Fruit fly (Drosophila melanogaster) whole organism, embryonic: ENCODE results near the gene pnt.

Experiments used
- ATbp ChIP-seq: fragments of 200-800 bp; sonication (Bioruptor generic); optimal IDR thresholded peaks from 2 replicates; lab custom pipeline; 2017; ENCODE audit warnings: missing biosample characterization, mild to moderate bottlenecking, missing genetic modification characterization, missing genetic modification reagents
- Adf1 ChIP-seq: fragments of 200-800 bp; sonication (Bioruptor generic); IDR thresholded peaks from 2 replicates; pipeline ENCODE4 v1.3.6; 2022; ENCODE audit warnings: missing biosample characterization, missing genetic modification characterization
- Bdp1 ChIP-seq: fragments of 200-800 bp; sonication (Bioruptor generic); optimal IDR thresholded peaks from 3 replicates; lab custom pipeline; 2016; ENCODE audit warnings: missing biosample characterization, missing genetic modification characterization
- C15 ChIP-seq: fragments of 200-800 bp; sonication (Bioruptor generic); IDR thresholded peaks from 3 replicates; pipeline ENCODE4 v1.3.6; 2022; ENCODE audit warnings: missing biosample characterization, missing genetic modification characterization
- CG1024 ChIP-seq: fragments of 200-800 bp; sonication (Bioruptor generic); IDR thresholded peaks from 2 replicates; pipeline ENCODE4 v1.3.6; 2022; ENCODE audit warnings: missing biosample characterization, missing genetic modification characterization
- CG10274 ChIP-seq: fragments of 200-800 bp; sonication (Bioruptor generic); optimal IDR thresholded peaks from 3 replicates; lab custom pipeline; 2017; ENCODE audit warnings: missing biosample characterization, mild to moderate bottlenecking, missing genetic modification characterization
- CG12155 ChIP-seq: fragments of 200-800 bp; sonication (Bioruptor generic); optimal IDR thresholded peaks from 3 replicates; lab custom pipeline; 2016; ENCODE audit warnings: missing biosample characterization, missing genetic modification characterization
- CG13624 ChIP-seq: fragments of 200-800 bp; sonication (Bioruptor generic); optimal IDR thresholded peaks from 2 replicates; lab custom pipeline; 2016; ENCODE audit warnings: missing biosample characterization, missing genetic modification characterization
- CG15269 ChIP-seq: fragments of 200-800 bp; sonication (Bioruptor generic); optimal IDR thresholded peaks from 2 replicates; lab custom pipeline; 2018; ENCODE audit warnings: missing biosample characterization, mild to moderate bottlenecking, missing genetic modification characterization, moderate library complexity
- CG15479 ChIP-seq: fragments of 200-800 bp; sonication (Bioruptor generic); optimal IDR thresholded peaks from 3 replicates; lab custom pipeline; 2019; ENCODE audit warnings: missing biosample characterization, mild to moderate bottlenecking, missing genetic modification characterization, moderate library complexity
- CG31365 ChIP-seq: fragments of 200-800 bp; sonication (Bioruptor generic); optimal IDR thresholded peaks from 2 replicates; lab custom pipeline; 2018; ENCODE audit warnings: missing biosample characterization, mild to moderate bottlenecking, missing genetic modification characterization
- CG33557 ChIP-seq: fragments of 200-800 bp; sonication (Bioruptor generic); optimal IDR thresholded peaks from 2 replicates; lab custom pipeline; 2019; ENCODE audit warnings: missing biosample characterization, mild to moderate bottlenecking, missing genetic modification characterization, moderate library complexity
- CG3995 ChIP-seq: fragments of 200-800 bp; sonication (Bioruptor generic); optimal IDR thresholded peaks from 3 replicates; lab custom pipeline; 2016; ENCODE audit warnings: missing biosample characterization, missing genetic modification characterization
- CG4360 ChIP-seq: fragments of 200-800 bp; sonication (Bioruptor generic); IDR thresholded peaks from 2 replicates; pipeline ENCODE4 v1.3.6; 2022; ENCODE audit warnings: missing biosample characterization, missing genetic modification characterization
- CG4730 ChIP-seq: fragments of 200-800 bp; sonication (Bioruptor generic); IDR thresholded peaks from 2 replicates; pipeline ENCODE4 v1.3.6; 2022; ENCODE audit warnings: missing biosample characterization, missing genetic modification characterization
- CG7372 ChIP-seq: fragments of 200-800 bp; sonication (Bioruptor generic); IDR thresholded peaks from 2 replicates; pipeline ENCODE4 v1.3.6; 2022; ENCODE audit warnings: missing biosample characterization, missing genetic modification characterization
- CG8765 ChIP-seq: fragments of 200-800 bp; sonication (Bioruptor generic); IDR thresholded peaks from 2 replicates; pipeline ENCODE4 v1.3.6; 2022; ENCODE audit warnings: missing biosample characterization, missing genetic modification characterization
- CG9609 ChIP-seq: fragments of 200-800 bp; sonication (Bioruptor generic); optimal IDR thresholded peaks from 3 replicates; lab custom pipeline; 2016; ENCODE audit warnings: missing biosample characterization, missing genetic modification characterization
- CTCF ChIP-seq: fragments of 200-800 bp; sonication (Bioruptor generic); optimal IDR thresholded peaks from 2 replicates; lab custom pipeline; 2017; ENCODE audit warnings: missing biosample characterization, mild to moderate bottlenecking, missing genetic modification characterization, moderate library complexity
- Deaf1 ChIP-seq: fragments of 200-800 bp; optimal IDR thresholded peaks from 3 replicates; lab custom pipeline; 2019; ENCODE audit warnings: missing biosample characterization, mild to moderate bottlenecking, missing genetic modification characterization, moderate library complexity
- Dp ChIP-seq: fragments of 200-800 bp; sonication (Bioruptor generic); optimal IDR thresholded peaks from 2 replicates; lab custom pipeline; 2018; ENCODE audit warnings: missing biosample characterization, mild to moderate bottlenecking, missing genetic modification characterization, moderate library complexity
- Elba2 ChIP-seq: fragments of 200-800 bp; sonication (Bioruptor generic); optimal IDR thresholded peaks from 3 replicates; lab custom pipeline; 2016; ENCODE audit warnings: missing biosample characterization, missing genetic modification characterization
- GATAe ChIP-seq: fragments of 200-800 bp; sonication (Bioruptor generic); conservative IDR thresholded peaks from 2 replicates; pipeline ENCODE4 v1.3.6; 2022; ENCODE audit warnings: missing biosample characterization, missing genetic modification characterization
- Hmx ChIP-seq: fragments of 200-800 bp; sonication (Bioruptor generic); optimal IDR thresholded peaks from 2 replicates; lab custom pipeline; 2016; ENCODE audit warnings: missing biosample characterization, missing genetic modification characterization
- Meics ChIP-seq: fragments of 200-800 bp; sonication (Bioruptor generic); optimal IDR thresholded peaks from 2 replicates; lab custom pipeline; 2017; ENCODE audit warnings: missing biosample characterization, mild to moderate bottlenecking, missing genetic modification characterization
- Myb ChIP-seq: fragments of 200-800 bp; sonication (Bioruptor generic); optimal IDR thresholded peaks from 2 replicates; lab custom pipeline; 2016; ENCODE audit warnings: missing biosample characterization, missing genetic modification characterization
- Nf-YC ChIP-seq: fragments of 200-800 bp; optimal IDR thresholded peaks from 3 replicates; lab custom pipeline; 2019; ENCODE audit warnings: missing biosample characterization, mild to moderate bottlenecking, missing genetic modification characterization, moderate library complexity
- Scr ChIP-seq: fragments of 200-800 bp; sonication (Bioruptor generic); IDR thresholded peaks from 2 replicates; pipeline ENCODE4 v1.3.6; 2022; ENCODE audit warnings: missing biosample characterization, missing genetic modification characterization; ENCODE audit not compliant: partially characterized antibody
- Six4 ChIP-seq: fragments of 200-800 bp; sonication (Bioruptor generic); optimal IDR thresholded peaks from 2 replicates; lab custom pipeline; 2016; ENCODE audit warnings: missing biosample characterization, missing genetic modification characterization
- Taf1 ChIP-seq: fragments of 200-800 bp; sonication (Bioruptor generic); IDR thresholded peaks from 2 replicates; pipeline ENCODE4 v1.3.6; 2022; ENCODE audit warnings: missing biosample characterization, missing genetic modification characterization
- Vsx1 ChIP-seq: fragments of 200-800 bp; sonication (Bioruptor generic); optimal IDR thresholded peaks from 2 replicates; lab custom pipeline; 2017; ENCODE audit warnings: missing biosample characterization, mild to moderate bottlenecking, missing genetic modification characterization, missing genetic modification reagents
- crc ChIP-seq: fragments of 200-800 bp; sonication (Bioruptor generic); optimal IDR thresholded peaks from 2 replicates; lab custom pipeline; 2016; ENCODE audit warnings: missing biosample characterization, missing genetic modification characterization
- en ChIP-seq: fragments of 200-800 bp; sonication (Bioruptor generic); optimal IDR thresholded peaks from 2 replicates; lab custom pipeline; 2016; ENCODE audit warnings: missing biosample characterization, missing genetic modification characterization
- gt ChIP-seq: fragments of 200-800 bp; sonication (Bioruptor generic); IDR thresholded peaks from 2 replicates; pipeline ENCODE4 v1.3.6; 2022; ENCODE audit warnings: missing biosample characterization, missing genetic modification characterization
- mam ChIP-seq: fragments of 200-800 bp; sonication (Bioruptor generic); optimal IDR thresholded peaks from 3 replicates; lab custom pipeline; 2016; ENCODE audit warnings: missing biosample characterization, missing genetic modification characterization
- odd ChIP-seq: fragments of 200-800 bp; sonication (Bioruptor generic); optimal IDR thresholded peaks from 2 replicates; lab custom pipeline; 2017; ENCODE audit warnings: missing biosample characterization, mild to moderate bottlenecking, missing genetic modification characterization
- pfk ChIP-seq: fragments of 200-800 bp; sonication (Bioruptor generic); optimal IDR thresholded peaks from 2 replicates; lab custom pipeline; 2018; ENCODE audit warnings: missing biosample characterization, mild to moderate bottlenecking, missing genetic modification characterization, moderate library complexity
- pho ChIP-seq: fragments of 200-800 bp; sonication (Bioruptor generic); optimal IDR thresholded peaks from 2 replicates; lab custom pipeline; 2016; ENCODE audit warnings: missing biosample characterization, missing genetic modification characterization
- pita ChIP-seq: fragments of 200-800 bp; sonication (Bioruptor generic); optimal IDR thresholded peaks from 2 replicates; lab custom pipeline; 2017; ENCODE audit warnings: missing biosample characterization, mild to moderate bottlenecking, missing genetic modification characterization
- ranshi ChIP-seq: fragments of 200-800 bp; sonication (Bioruptor generic); IDR thresholded peaks from 2 replicates; pipeline ENCODE4 v1.3.6; 2022; ENCODE audit warnings: missing biosample characterization, missing genetic modification characterization
- repo ChIP-seq: fragments of 200-800 bp; sonication (Bioruptor generic); optimal IDR thresholded peaks from 2 replicates; lab custom pipeline; 2016; ENCODE audit warnings: missing biosample characterization, missing genetic modification characterization
- run ChIP-seq: fragments of 200-800 bp; sonication (Bioruptor generic); optimal IDR thresholded peaks from 3 replicates; lab custom pipeline; 2018; ENCODE audit warnings: missing biosample characterization, mild to moderate bottlenecking, missing genetic modification characterization
- slbo ChIP-seq: fragments of 200-800 bp; sonication (Bioruptor generic); IDR thresholded peaks from 2 replicates; pipeline ENCODE4 v1.3.6; 2022; ENCODE audit warnings: missing biosample characterization, missing genetic modification characterization
- tap ChIP-seq: fragments of 200-800 bp; optimal IDR thresholded peaks from 3 replicates; lab custom pipeline; 2019; ENCODE audit warnings: missing biosample characterization, mild to moderate bottlenecking, missing genetic modification characterization, moderate library complexity
- vvl ChIP-seq: fragments of 200-800 bp; sonication (Bioruptor generic); IDR thresholded peaks from 2 replicates; pipeline ENCODE4 v1.3.6; 2022; ENCODE audit warnings: missing biosample characterization, missing genetic modification characterization
- wek ChIP-seq: fragments of 200-800 bp; sonication (Bioruptor generic); optimal IDR thresholded peaks from 3 replicates; lab custom pipeline; 2018; ENCODE audit warnings: missing biosample characterization, mild to moderate bottlenecking, missing genetic modification characterization, moderate library complexity
- z ChIP-seq: fragments of 200-800 bp; sonication (Bioruptor generic); IDR thresholded peaks from 3 replicates; pipeline ENCODE4 v1.3.6; 2022; ENCODE audit warnings: missing biosample characterization, missing genetic modification characterization

pnt gene

dm6 chr3R:23293066-23293777, 52.7 kb downstream of the pnt start (continued):
- TF ChIP-seq tap (peak; percentile 0), CG12155 (GFP tag; lab: Kevin White, UChicago) (peak; percentile 15), CG31365 (tag; lab: Kevin White, UChicago) (no peak), CG9609 (no peak), Six4 (GFP tag; lab: Kevin White, UChicago) (peak; percentile 55), mam (no peak), odd (GFP tag; lab: Kevin White, UChicago) (no peak), CG13624 (no peak), CG4730 (GFP tag; lab: Robert Waterston, UW) (peak; percentile 53; the same call in 1 of the 2 replicates), Hmx (GFP tag; lab: Kevin White, UChicago) (no peak), Deaf1 (tag; lab: Kevin White, UChicago) (peak; percentile 95), CG1024 (GFP tag; lab: Robert Waterston, UW) (peak; percentile 44; the same call in 1 of the 2 replicates), CG33557 (GFP tag; lab: Kevin White, UChicago) (no peak), crc (GFP tag; lab: Kevin White, UChicago) (no peak), run (no peak), Dp (GFP tag; lab: Kevin White, UChicago) (no peak), CTCF (GFP tag; lab: Kevin White, UChicago) (no peak), Vsx1 (GFP tag; lab: Kevin White, UChicago) (peak; percentile 37), wek (GFP tag; lab: Kevin White, UChicago) (no peak), Bdp1 (GFP tag; lab: Kevin White, UChicago) (no peak), CG7372 (GFP tag; lab: Robert Waterston, UW) (no peak), CG15269 (no peak), pho (GFP tag; lab: Kevin White, UChicago) (no peak), CG15479 (GFP tag; lab: Kevin White, UChicago) (peak; percentile 54), ranshi (peak; percentile 74), pita (GFP tag; lab: Kevin White, UChicago) (no peak), ATbp (peak; percentile 60), repo (GFP tag; lab: Kevin White, UChicago) (no peak), CG3995 (GFP tag; lab: Kevin White, UChicago) (no peak), en (GFP tag; lab: Kevin White, UChicago) (no peak), CG4360 (GFP tag; lab: Robert Waterston, UW) (no peak), Meics (GFP tag; lab: Kevin White, UChicago) (peak; percentile 11), CG10274 (GFP tag; lab: Kevin White, UChicago) (no peak), Myb (no peak), gt (GFP tag; lab: Robert Waterston, UW) (no peak), CG8765 (no peak; the same call in 1 of the 2 replicates), Taf1 (GFP tag; lab: Robert Waterston, UW) (no peak), Adf1 (peak; percentile 70; the same call in 1 of the 2 replicates), Nf-YC (tag; lab: Kevin White, UChicago) (peak; percentile 100), Elba2 (GFP tag; lab: Kevin White, UChicago) (no peak), pfk (GFP tag; lab: Kevin White, UChicago) (no peak), Scr (GFP tag; lab: Robert Waterston, UW) (no peak), vvl (GFP tag; lab: Robert Waterston, UW) (peak; percentile 80), z (0 out of 3 replicates have a peak, but pooled peaks have one; percentile 48), GATAe (GFP tag; lab: Robert Waterston, UW) (no peak), slbo (GFP tag; lab: Robert Waterston, UW) (peak; percentile 55; the same call in 1 of the 2 replicates), C15 (GFP tag; lab: Robert Waterston, UW) (no peak)
